Worm (Caenorhabditis elegans): ENCODE results near the gene rab-37.
A peak's percentile ranks its signal among the peaks of the same experiment; 100 is the strongest.

Gene rab-37

ce11 chrX:4196431-4196830 lies 39.2 kb downstream of the rab-37 start, which contains the start of gene F20B6.4:
Gene F20B6.4 (minus strand): TSS chrX:4196531.
- TF ChIP-seq B0019.2 (GFP tag; conservative IDR thresholded peaks at IDR 0.05): no peak
- no peak for TF ChIP-seq tbx-9 (tag; optimal IDR thresholded peaks at IDR 0.05; ENCODE audit: borderline replicate concordance)
- TF ChIP-seq nhr-90 (tag; optimal IDR thresholded peaks at IDR 0.05): no peak
- no peak for TF ChIP-seq Y67H2A.10 (GFP tag; conservative IDR thresholded peaks at IDR 0.05)
- no peak for TF ChIP-seq pbrm-1 (GFP tag; IDR thresholded peaks at IDR 0.05)
- no peak for TF ChIP-seq hlh-12 (tag; optimal IDR thresholded peaks at IDR 0.05)
- no peak for TF ChIP-seq sea-2 (GFP tag; IDR thresholded peaks at IDR 0.05)
- TF ChIP-seq nhr-80 (tag; optimal IDR thresholded peaks at IDR 0.05): no peak
- TF ChIP-seq C17E4.6 (GFP tag; IDR thresholded peaks at IDR 0.05): no peak

- TF ChIP-seq egl-18 (GFP tag; IDR thresholded peaks at IDR 0.05): no peak
- TF ChIP-seq F57A8.1 (GFP tag; optimal IDR thresholded peaks at IDR 0.05): no peak
- TF ChIP-seq ceh-58 (GFP tag; IDR thresholded peaks at IDR 0.05): no peak
- TF ChIP-seq aptf-3 (GFP tag; IDR thresholded peaks at IDR 0.05): no peak
- TF ChIP-seq ztf-6 (GFP tag; IDR thresholded peaks at IDR 0.05): no peak
- TF ChIP-seq attf-6 (GFP tag; IDR thresholded peaks at IDR 0.05): no peak
- no peak for TF ChIP-seq sea-2 (GFP tag; IDR thresholded peaks at IDR 0.05)
- no peak; the same call in 1 of the 2 replicates for TF ChIP-seq hsf-1 (GFP tag; IDR thresholded peaks at IDR 0.05)
- no peak for TF ChIP-seq snpc-1.1 (tag; optimal IDR thresholded peaks at IDR 0.05; ENCODE audit: insufficient read depth)
- peak; percentile 42 for TF ChIP-seq zim-3 (tag; optimal IDR thresholded peaks at IDR 0.05)
- no peak for TF ChIP-seq ceh-79 (tag; optimal IDR thresholded peaks at IDR 0.05)
- TF ChIP-seq F22D6.2 (tag; optimal IDR thresholded peaks at IDR 0.05): no peak
- TF ChIP-seq fkh-3 (tag; optimal IDR thresholded peaks at IDR 0.05): peak; percentile 60
- TF ChIP-seq Y79H2A.3 (GFP tag; conservative IDR thresholded peaks at IDR 0.05): no peak
- peak; percentile 48 for TF ChIP-seq B0035.1 (tag; optimal IDR thresholded peaks at IDR 0.05)
- TF ChIP-seq ekl-4 (GFP tag; IDR thresholded peaks at IDR 0.05): peak; percentile 38; the same call in 1 of the 2 replicates
- TF ChIP-seq tbx-9 (tag; optimal IDR thresholded peaks at IDR 0.05; ENCODE audit: borderline replicate concordance): no peak
- peak; percentile 15 for TF ChIP-seq chd-7 (tag; optimal IDR thresholded peaks at IDR 0.05)
- no peak for TF ChIP-seq pbrm-1 (GFP tag; IDR thresholded peaks at IDR 0.05)
- no peak for TF ChIP-seq ets-4 (GFP tag; optimal IDR thresholded peaks at IDR 0.05)
- peak; percentile 40 for TF ChIP-seq nhr-90 (tag; optimal IDR thresholded peaks at IDR 0.05)
- TF ChIP-seq ztf-3 (GFP tag; optimal IDR thresholded peaks at IDR 0.05): peak; percentile 22
- no peak for TF ChIP-seq efl-1 (GFP tag; optimal IDR thresholded peaks at IDR 0.05)
- TF ChIP-seq gei-17 (GFP tag; optimal IDR thresholded peaks at IDR 0.05): peak; percentile 23
- TF ChIP-seq nfyb-1 (GFP tag; IDR thresholded peaks at IDR 0.05): peak; percentile 44; the same call in 1 of the 2 replicates
- TF ChIP-seq let-526 (GFP tag; IDR thresholded peaks at IDR 0.05): no peak
- peak; percentile 36 for TF ChIP-seq madf-10 (tag; optimal IDR thresholded peaks at IDR 0.05)
- TF ChIP-seq die-1 (tag; optimal IDR thresholded peaks at IDR 0.05): no peak
- TF ChIP-seq ztf-26 (tag; optimal IDR thresholded peaks at IDR 0.05): peak; percentile 11
- no peak for TF ChIP-seq Y95B8A.8 (GFP tag; IDR thresholded peaks at IDR 0.05)
- no peak for TF ChIP-seq him-1 (tag; optimal IDR thresholded peaks at IDR 0.05)
- no peak for TF ChIP-seq hlh-12 (tag; optimal IDR thresholded peaks at IDR 0.05)
- no peak for TF ChIP-seq D2030.7 (GFP tag; IDR thresholded peaks at IDR 0.05)
- TF ChIP-seq rec-8 (tag; optimal IDR thresholded peaks at IDR 0.05): no peak
- no peak for TF ChIP-seq sdz-38 (tag; optimal IDR thresholded peaks at IDR 0.05)
- TF ChIP-seq nfya-2 (GFP tag; IDR thresholded peaks at IDR 0.05): no peak
- no peak for TF ChIP-seq madf-6 (GFP tag; IDR thresholded peaks at IDR 0.05)
- no peak for TF ChIP-seq F49E8.2 (tag; optimal IDR thresholded peaks at IDR 0.05; ENCODE audit: insufficient read depth)
- no peak for TF ChIP-seq attf-3 (GFP tag; conservative IDR thresholded peaks at IDR 0.05)
- no peak for TF ChIP-seq bed-1 (GFP tag; IDR thresholded peaks at IDR 0.05)
- peak; percentile 68 for TF ChIP-seq lin-40 (tag; optimal IDR thresholded peaks at IDR 0.05)
- TF ChIP-seq rcor-1 (GFP tag; IDR thresholded peaks at IDR 0.05): no peak
- TF ChIP-seq let-607 (tag; optimal IDR thresholded peaks at IDR 0.05): peak in 1 of 2 experiments; percentile 61
Observed at ce11 chrX:4193080-4193479, 42.6 kb downstream of the rab-37 start.
